Fruit fly (Drosophila melanogaster) whole organism, prepupa: ENCODE data around the gene Pi4KIIIalpha.

ENCODE experiments used
- CG11902 ChIP-seq: fragments of 200-800 bp; sonication (Bioruptor generic); optimal IDR thresholded peaks from 3 replicates; lab custom pipeline; 2016; ENCODE audit warnings: missing biosample characterization, missing genetic modification characterization
- CG15336 ChIP-seq: fragments of 200-800 bp; sonication (Bioruptor generic); IDR thresholded peaks from 2 replicates; pipeline ENCODE4 v1.3.6; 2022; ENCODE audit warnings: missing biosample characterization, missing genetic modification characterization
- CG1621 ChIP-seq: fragments of 200-800 bp; sonication (Bioruptor generic); optimal IDR thresholded peaks from 3 replicates; lab custom pipeline; 2018; ENCODE audit warnings: missing biosample characterization, mild to moderate bottlenecking, missing genetic modification characterization
- CG31627 ChIP-seq: fragments of 200-800 bp; sonication (Bioruptor generic); optimal IDR thresholded peaks from 3 replicates; lab custom pipeline; 2016; ENCODE audit warnings: missing biosample characterization, missing genetic modification characterization
- CG32006 ChIP-seq: fragments of 200-800 bp; sonication (Bioruptor generic); optimal IDR thresholded peaks from 3 replicates; lab custom pipeline; 2017; ENCODE audit warnings: missing biosample characterization, mild to moderate bottlenecking, missing genetic modification characterization
- CG4318 ChIP-seq: fragments of 200-800 bp; sonication (Bioruptor generic); optimal IDR thresholded peaks from 3 replicates; lab custom pipeline; 2017; ENCODE audit warnings: missing biosample characterization, mild to moderate bottlenecking, missing genetic modification characterization
- CG6163 ChIP-seq: fragments of 200-800 bp; sonication (Bioruptor generic); IDR thresholded peaks from 3 replicates; pipeline ENCODE4 v1.3.6; 2022; ENCODE audit warnings: missing biosample characterization, missing genetic modification characterization
- CG6276 ChIP-seq: fragments of 200-800 bp; sonication (Bioruptor generic); optimal IDR thresholded peaks from 2 replicates; lab custom pipeline; 2017; ENCODE audit warnings: missing biosample characterization, mild to moderate bottlenecking, missing genetic modification characterization
- CG6792 ChIP-seq: fragments of 200-800 bp; sonication (Bioruptor generic); optimal IDR thresholded peaks from 3 replicates; lab custom pipeline; 2016; ENCODE audit warnings: missing biosample characterization, missing genetic modification characterization
- CG6808 ChIP-seq: fragments of 200-800 bp; sonication (Bioruptor generic); optimal IDR thresholded peaks from 3 replicates; lab custom pipeline; 2017; ENCODE audit warnings: missing biosample characterization, missing genetic modification characterization, mild to moderate bottlenecking, moderate library complexity, missing genetic modification reagents
- CG6854 ChIP-seq: fragments of 200-800 bp; sonication (Bioruptor generic); optimal IDR thresholded peaks from 2 replicates; lab custom pipeline; 2017; ENCODE audit warnings: missing biosample characterization, mild to moderate bottlenecking, missing genetic modification characterization
- CG7368 ChIP-seq: fragments of 200-800 bp; sonication (Bioruptor generic); optimal IDR thresholded peaks from 3 replicates; lab custom pipeline; 2016; ENCODE audit warnings: missing biosample characterization, missing genetic modification characterization
- CG8632 ChIP-seq: fragments of 200-800 bp; sonication (Bioruptor generic); optimal IDR thresholded peaks from 3 replicates; lab custom pipeline; 2016; ENCODE audit warnings: missing biosample characterization, missing genetic modification characterization
- Eip78C ChIP-seq: fragments of 200-800 bp; sonication (Bioruptor generic); peaks from one replicate; lab custom pipeline; 2016; ENCODE audit warnings: missing biosample characterization, missing genetic modification characterization
- Ets21C ChIP-seq: fragments of 200-800 bp; sonication (Bioruptor generic); optimal IDR thresholded peaks from 3 replicates; lab custom pipeline; 2016; ENCODE audit warnings: missing biosample characterization, missing genetic modification characterization
- Ets96B ChIP-seq: fragments of 200-800 bp; optimal IDR thresholded peaks from 2 replicates; lab custom pipeline; 2019; ENCODE audit warnings: missing biosample characterization, mild to moderate bottlenecking, missing genetic modification characterization, moderate library complexity
- Gug ChIP-seq: fragments of 200-800 bp; sonication (Bioruptor generic); IDR thresholded peaks from 2 replicates; pipeline ENCODE4 v1.3.6; 2022; ENCODE audit warnings: missing biosample characterization, missing genetic modification characterization
- Hr39 ChIP-seq: fragments of 200-800 bp; sonication (Bioruptor generic); optimal IDR thresholded peaks from 2 replicates; lab custom pipeline; 2016; ENCODE audit warnings: missing biosample characterization, missing genetic modification characterization
- Hr4 ChIP-seq: fragments of 200-800 bp; sonication (Bioruptor generic); optimal IDR thresholded peaks from 3 replicates; lab custom pipeline; 2016; ENCODE audit warnings: missing biosample characterization, missing genetic modification characterization
- Lpt ChIP-seq: fragments of 200-800 bp; sonication (Bioruptor generic); optimal IDR thresholded peaks from 3 replicates; lab custom pipeline; 2016; ENCODE audit warnings: missing biosample characterization, missing genetic modification characterization
- Met ChIP-seq: fragments of 200-800 bp; sonication (Bioruptor generic); optimal IDR thresholded peaks from 3 replicates; lab custom pipeline; 2016; ENCODE audit warnings: missing biosample characterization, missing genetic modification characterization
- Sox102F ChIP-seq: fragments of 200-800 bp; sonication (Bioruptor generic); optimal IDR thresholded peaks from 2 replicates; lab custom pipeline; 2016; ENCODE audit warnings: missing biosample characterization, mild to moderate bottlenecking, missing genetic modification characterization
- Sox15 ChIP-seq: fragments of 200-800 bp; sonication (Bioruptor generic); optimal IDR thresholded peaks from 3 replicates; lab custom pipeline; 2016; ENCODE audit warnings: missing biosample characterization, missing genetic modification characterization
- acj6 ChIP-seq: fragments of 200-800 bp; sonication (Bioruptor generic); optimal IDR thresholded peaks from 3 replicates; lab custom pipeline; 2016; ENCODE audit warnings: missing biosample characterization, missing genetic modification characterization
- cyc ChIP-seq: fragments of 200-800 bp; sonication (Bioruptor generic); optimal IDR thresholded peaks from 3 replicates; lab custom pipeline; 2016; ENCODE audit warnings: missing biosample characterization, missing genetic modification characterization
- dac ChIP-seq: fragments of 200-800 bp; sonication (Bioruptor generic); optimal IDR thresholded peaks from 2 replicates; lab custom pipeline; 2017; ENCODE audit warnings: missing biosample characterization, mild to moderate bottlenecking, missing genetic modification characterization
- dsx ChIP-seq: fragments of 200-800 bp; optimal IDR thresholded peaks from 3 replicates; lab custom pipeline; 2019; ENCODE audit warnings: missing biosample characterization, mild to moderate bottlenecking, missing genetic modification characterization, moderate library complexity; ENCODE audit not compliant: poor library complexity, severe bottlenecking
- fd85E ChIP-seq: fragments of 200-800 bp; sonication (Bioruptor generic); optimal IDR thresholded peaks from 3 replicates; lab custom pipeline; 2016; ENCODE audit warnings: missing biosample characterization, missing genetic modification characterization
- fkh ChIP-seq: fragments of 200-800 bp; sonication (Bioruptor generic); optimal IDR thresholded peaks from 3 replicates; lab custom pipeline; 2017; ENCODE audit warnings: missing biosample characterization, mild to moderate bottlenecking, missing genetic modification characterization, moderate library complexity
- lz ChIP-seq: fragments of 200-800 bp; sonication (Bioruptor generic); optimal IDR thresholded peaks from 3 replicates; lab custom pipeline; 2016; ENCODE audit warnings: missing biosample characterization, missing genetic modification characterization
- net ChIP-seq: fragments of 200-800 bp; sonication (Bioruptor generic); optimal IDR thresholded peaks from 3 replicates; lab custom pipeline; 2016; ENCODE audit warnings: missing biosample characterization, missing genetic modification characterization
- pdm3 ChIP-seq: fragments of 200-800 bp; sonication (Bioruptor generic); optimal IDR thresholded peaks from 3 replicates; lab custom pipeline; 2016; ENCODE audit warnings: missing biosample characterization, missing genetic modification characterization
- ss ChIP-seq, 2 experiments: fragments of 200-800 bp; sonication (Bioruptor generic); optimal IDR thresholded peaks; 2 replicates in 1 of 2; 3 replicates in 1 of 2; lab custom pipeline; 2017 to 2018; ENCODE audit warnings: mild to moderate bottlenecking in 2 of 2, missing biosample characterization in 2 of 2, missing genetic modification characterization in 2 of 2, moderate library complexity in 1 of 2
- svp ChIP-seq: fragments of 200-800 bp; sonication (Bioruptor generic); peaks from one replicate; lab custom pipeline; 2016; ENCODE audit warnings: missing biosample characterization, missing genetic modification characterization

Gene Pi4KIIIalpha

dm6 chrX:2647950-2648613 is 23.5 kb downstream of the Pi4KIIIalpha start (continued):
- TF ChIP-seq pdm3 (GFP tag; lab: Kevin White, UChicago), result peak; percentile 57
- peak; percentile 37 for TF ChIP-seq CG8632 (GFP tag; lab: Kevin White, UChicago)
- peak; percentile 61 for TF ChIP-seq svp (GFP tag; lab: Kevin White, UChicago)
- peak; percentile 60 for TF ChIP-seq acj6 (GFP tag; lab: Kevin White, UChicago)
- TF ChIP-seq Gug (GFP tag; lab: Robert Waterston, UW), result peak; percentile 73
- TF ChIP-seq Ets96B (tag; lab: Kevin White, UChicago), result peak; percentile 27
- peak; percentile 58 for TF ChIP-seq CG6276 (GFP tag; lab: Kevin White, UChicago)
- no peak for TF ChIP-seq net
- no peak for TF ChIP-seq dsx (GFP tag; lab: Kevin White, UChicago)
- peak; percentile 64 for TF ChIP-seq Ets21C (GFP tag; lab: Kevin White, UChicago)
- TF ChIP-seq fd85E (GFP tag; lab: Kevin White, UChicago), result no peak
- peak; percentile 45 for TF ChIP-seq Sox15 (GFP tag; lab: Kevin White, UChicago)
- peak; percentile 0 for TF ChIP-seq CG6854 (GFP tag; lab: Kevin White, UChicago)
- TF ChIP-seq fkh (GFP tag; lab: Kevin White, UChicago), result no peak
- TF ChIP-seq CG31627 (GFP tag; lab: Kevin White, UChicago), result peak; percentile 72
- peak; percentile 52 for TF ChIP-seq CG7368 (GFP tag; lab: Kevin White, UChicago)
- peak; percentile 66 for TF ChIP-seq dac (GFP tag; lab: Kevin White, UChicago)

DNA sequence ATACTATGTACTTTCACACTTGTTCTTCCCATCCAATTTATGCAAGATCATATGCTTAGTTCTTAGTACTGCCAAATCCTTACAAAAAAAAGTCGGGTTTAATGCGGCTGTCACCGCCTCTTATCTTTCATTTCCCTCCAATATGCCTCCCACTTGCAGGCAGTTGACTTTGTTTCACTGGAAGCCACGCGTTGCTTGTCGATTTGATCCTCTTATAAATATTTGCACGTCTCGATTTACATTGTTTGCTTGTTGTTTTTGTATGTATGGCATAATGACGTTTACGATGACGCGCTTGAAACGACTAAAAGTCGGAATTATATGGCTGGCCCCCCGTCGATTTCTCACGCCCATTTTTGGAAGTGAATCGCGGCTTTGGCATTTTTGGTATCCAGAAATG is 24.4 kb downstream of the Pi4KIIIalpha start:
- TF ChIP-seq CG6163 (GFP tag; lab: Robert Waterston, UW) (peak; percentile 29; the same call in 1 of the 3 replicates), CG6854 (GFP tag; lab: Kevin White, UChicago) (peak; percentile 52), CG1621 (tag; lab: Kevin White, UChicago) (no peak), CG11902 (no peak), Eip78C (GFP tag; lab: Kevin White, UChicago) (peak; percentile 26), CG6808 (GFP tag; lab: Kevin White, UChicago) (no peak), lz (GFP tag; lab: Kevin White, UChicago) (no peak), CG32006 (GFP tag; lab: Kevin White, UChicago) (no peak), Hr39 (GFP tag; lab: Kevin White, UChicago) (no peak), Lpt (GFP tag; lab: Kevin White, UChicago) (no peak), Hr4 (GFP tag; lab: Kevin White, UChicago) (no peak), Met (GFP tag; lab: Kevin White, UChicago) (peak; percentile 14), ss (GFP tag; optimal IDR thresholded peaks at IDR 0.05; lab: Kevin White, UChicago) (peak in 1 of 2 experiments; percentile 41), pdm3 (GFP tag; lab: Kevin White, UChicago) (no peak), dsx (GFP tag; lab: Kevin White, UChicago) (peak; percentile 53), svp (GFP tag; lab: Kevin White, UChicago) (peak; percentile 77), CG6276 (GFP tag; lab: Kevin White, UChicago) (no peak), CG15336 (no peak), fkh (GFP tag; lab: Kevin White, UChicago) (peak; percentile 24)

dm6 chrX:2651128-2651527 is 26.5 kb downstream of the Pi4KIIIalpha start:
- TF ChIP-seq CG15336 (no peak), Sox102F (GFP tag; lab: Kevin White, UChicago) (no peak), cyc (GFP tag; lab: Kevin White, UChicago) (no peak), CG1621 (tag; lab: Kevin White, UChicago) (no peak), dsx (GFP tag; lab: Kevin White, UChicago) (no peak), CG8632 (GFP tag; lab: Kevin White, UChicago) (no peak), CG4318 (GFP tag; lab: Kevin White, UChicago) (no peak), CG6792 (GFP tag; lab: Kevin White, UChicago) (no peak)
- TF ChIP-seq, all 60 proteins: peak for 0
